Fruit fly (Drosophila melanogaster) whole organism, embryonic: ENCODE data around the gene CG42329.

Source experiments
- B-H1 ChIP-seq: fragments of 200-800 bp; sonication (Bioruptor generic); IDR thresholded peaks from 3 replicates; pipeline ENCODE4 v1.3.6; 2022; ENCODE audit warnings: missing biosample characterization, missing genetic modification characterization
- CG10209 ChIP-seq: fragments of 200-800 bp; sonication (Bioruptor generic); optimal IDR thresholded peaks from 3 replicates; lab custom pipeline; 2017; ENCODE audit warnings: missing biosample characterization, mild to moderate bottlenecking, missing genetic modification characterization, missing genetic modification reagents
- CG10654 ChIP-seq: fragments of 200-800 bp; sonication (Bioruptor generic); optimal IDR thresholded peaks from 2 replicates; lab custom pipeline; 2016; ENCODE audit warnings: missing biosample characterization, missing genetic modification characterization
- CG11093 ChIP-seq: fragments of 200-800 bp; sonication (Bioruptor generic); IDR thresholded peaks from 3 replicates; pipeline ENCODE4 v1.3.6; 2022; ENCODE audit warnings: missing biosample characterization, missing genetic modification characterization
- CG11398 ChIP-seq: fragments of 200-800 bp; sonication (Bioruptor generic); optimal IDR thresholded peaks from 2 replicates; lab custom pipeline; 2016; ENCODE audit warnings: missing biosample characterization, missing genetic modification characterization
- CG11695 ChIP-seq: fragments of 200-800 bp; sonication (Bioruptor generic); IDR thresholded peaks from 3 replicates; pipeline ENCODE4 v1.3.6; 2022; ENCODE audit warnings: missing biosample characterization, missing genetic modification characterization
- CG12155 ChIP-seq: fragments of 200-800 bp; sonication (Bioruptor generic); optimal IDR thresholded peaks from 3 replicates; lab custom pipeline; 2016; ENCODE audit warnings: missing biosample characterization, missing genetic modification characterization
- CG15011 ChIP-seq: fragments of 200-800 bp; sonication (Bioruptor generic); optimal IDR thresholded peaks from 3 replicates; lab custom pipeline; 2018; ENCODE audit warnings: missing biosample characterization, mild to moderate bottlenecking, missing genetic modification characterization
- CG15073 ChIP-seq: fragments of 200-800 bp; sonication (Bioruptor generic); optimal IDR thresholded peaks from 2 replicates; lab custom pipeline; 2016; ENCODE audit warnings: missing biosample characterization, missing genetic modification characterization
- CG1647 ChIP-seq: fragments of 200-800 bp; sonication (Bioruptor generic); optimal IDR thresholded peaks from 3 replicates; lab custom pipeline; 2016; ENCODE audit warnings: missing biosample characterization, missing genetic modification characterization
- CG17186 ChIP-seq: fragments of 200-800 bp; sonication (Bioruptor generic); optimal IDR thresholded peaks from 3 replicates; lab custom pipeline; 2017; ENCODE audit warnings: missing biosample characterization, missing genetic modification reagents, missing genetic modification characterization
- CG17328 ChIP-seq: fragments of 200-800 bp; sonication (Bioruptor generic); IDR thresholded peaks from 2 replicates; pipeline ENCODE4 v1.3.6; 2022; ENCODE audit warnings: missing biosample characterization, missing genetic modification characterization
- CG18262 ChIP-seq: fragments of 200-800 bp; optimal IDR thresholded peaks from 3 replicates; lab custom pipeline; 2019; ENCODE audit warnings: missing biosample characterization, mild to moderate bottlenecking, missing genetic modification characterization, moderate library complexity
- CG34224 ChIP-seq: fragments of 200-800 bp; sonication (Bioruptor generic); IDR thresholded peaks from 3 replicates; pipeline ENCODE4 v1.3.6; 2022; ENCODE audit warnings: missing biosample characterization, missing genetic modification characterization; ENCODE audit not compliant: partially characterized antibody
- CG3726 ChIP-seq: fragments of 200-800 bp; sonication (Bioruptor generic); IDR thresholded peaks from 3 replicates; pipeline ENCODE4, ENCODE4 v1.3.6; 2022; ENCODE audit warnings: missing biosample characterization, missing genetic modification characterization
- CG4328 ChIP-seq: fragments of 200-800 bp; sonication (Bioruptor generic); optimal IDR thresholded peaks from 3 replicates; lab custom pipeline; 2017; ENCODE audit warnings: missing biosample characterization, missing genetic modification reagents, missing genetic modification characterization
- CG4404 ChIP-seq: fragments of 200-800 bp; sonication (Bioruptor generic); IDR thresholded peaks from 2 replicates; pipeline ENCODE4 v1.3.6; 2022; ENCODE audit warnings: missing biosample characterization, missing genetic modification characterization
- CG4617 ChIP-seq: fragments of 200-800 bp; sonication (Bioruptor generic); optimal IDR thresholded peaks from 3 replicates; lab custom pipeline; 2016; ENCODE audit warnings: missing biosample characterization, missing genetic modification characterization, borderline replicate concordance
- CG7786 ChIP-seq: fragments of 200-800 bp; sonication (Bioruptor generic); optimal IDR thresholded peaks from 2 replicates; lab custom pipeline; 2016; ENCODE audit warnings: missing biosample characterization, missing genetic modification characterization
- CG9817 ChIP-seq: fragments of 200-800 bp; sonication (Bioruptor generic); optimal IDR thresholded peaks from 2 replicates; lab custom pipeline; 2018; ENCODE audit warnings: missing biosample characterization, mild to moderate bottlenecking, missing genetic modification characterization, moderate library complexity
- Chrac-16 ChIP-seq: fragments of 200-800 bp; sonication (Bioruptor generic); optimal IDR thresholded peaks from 3 replicates; lab custom pipeline; 2016; ENCODE audit warnings: missing biosample characterization, missing genetic modification characterization
- D19B ChIP-seq: fragments of 200-800 bp; sonication (Bioruptor generic); optimal IDR thresholded peaks from 2 replicates; lab custom pipeline; 2017; ENCODE audit warnings: missing biosample characterization, mild to moderate bottlenecking, missing genetic modification characterization
- Dbx ChIP-seq: fragments of 200-800 bp; sonication (Bioruptor generic); IDR thresholded peaks from 3 replicates; pipeline ENCODE4 v1.3.6; 2022; ENCODE audit warnings: missing biosample characterization, missing genetic modification characterization
- Dip2 ChIP-seq: fragments of 200-800 bp; sonication (Bioruptor generic); IDR thresholded peaks from 2 replicates; pipeline ENCODE4 v1.3.6; 2022; ENCODE audit warnings: missing biosample characterization, missing genetic modification characterization
- Dip3 ChIP-seq: fragments of 200-800 bp; sonication (Bioruptor generic); optimal IDR thresholded peaks from 3 replicates; lab custom pipeline; 2016; ENCODE audit warnings: missing biosample characterization, missing genetic modification characterization
- Fer3 ChIP-seq: fragments of 200-800 bp; sonication (Bioruptor generic); optimal IDR thresholded peaks from 2 replicates; lab custom pipeline; 2018; ENCODE audit warnings: missing biosample characterization, mild to moderate bottlenecking, missing genetic modification characterization, moderate library complexity
- H2.0 ChIP-seq: fragments of 200-800 bp; sonication (Bioruptor generic); IDR thresholded peaks from 2 replicates; pipeline ENCODE4 v1.3.6; 2022; ENCODE audit warnings: missing biosample characterization, missing genetic modification characterization
- Hr78 ChIP-seq, 2 experiments: fragments of 200-800 bp in 1 of 2; fragments of >200 bp in 1 of 2; sonication (Bioruptor generic) in 1 of 2; optimal IDR thresholded peaks; 2 replicates each; lab custom pipeline; 2017 to 2019; ENCODE audit warnings: missing biosample characterization in 2 of 2, missing genetic modification characterization in 2 of 2, mild to moderate bottlenecking in 1 of 2, moderate library complexity in 1 of 2
- Max ChIP-seq: fragments of 200-800 bp; sonication (Bioruptor generic); optimal IDR thresholded peaks from 2 replicates; lab custom pipeline; 2016; ENCODE audit warnings: missing biosample characterization, mild to moderate bottlenecking, missing genetic modification characterization
- Nf-YB ChIP-seq: fragments of 200-800 bp; sonication (Bioruptor generic); optimal IDR thresholded peaks from 3 replicates; lab custom pipeline; 2019; ENCODE audit warnings: missing biosample characterization, mild to moderate bottlenecking, missing genetic modification characterization, moderate library complexity
- Nf-YC ChIP-seq: fragments of 200-800 bp; optimal IDR thresholded peaks from 3 replicates; lab custom pipeline; 2019; ENCODE audit warnings: missing biosample characterization, mild to moderate bottlenecking, missing genetic modification characterization, moderate library complexity
- Rx ChIP-seq: fragments of 200-800 bp; sonication (Bioruptor generic); IDR thresholded peaks from 2 replicates; pipeline ENCODE4 v1.3.6; 2022; ENCODE audit warnings: missing biosample characterization, missing genetic modification characterization
- Stat92E ChIP-seq, 3 experiments: fragments of >200 bp in 2 of 3; fragments of 200-800 bp in 1 of 3; sonication (Bioruptor generic) in 1 of 3; optimal IDR thresholded peaks; 2 replicates each; lab custom pipeline; 2017 to 2019; ENCODE audit warnings: missing biosample characterization in 3 of 3, missing genetic modification characterization in 3 of 3, mild to moderate bottlenecking in 1 of 3, moderate library complexity in 1 of 3
- TFAM ChIP-seq: fragments of 200-800 bp; sonication (Bioruptor generic); optimal IDR thresholded peaks from 2 replicates; lab custom pipeline; 2017; ENCODE audit warnings: missing biosample characterization, missing genetic modification characterization, inconsistent platforms
- ara ChIP-seq: fragments of 200-800 bp; sonication (Bioruptor generic); IDR thresholded peaks from 2 replicates; pipeline ENCODE4 v1.3.6; 2022; ENCODE audit warnings: missing biosample characterization, missing genetic modification characterization
- caup ChIP-seq: fragments of 200-800 bp; sonication (Bioruptor generic); optimal IDR thresholded peaks from 3 replicates; lab custom pipeline; 2017; ENCODE audit warnings: missing biosample characterization, mild to moderate bottlenecking, missing genetic modification characterization, moderate library complexity; ENCODE audit not compliant: severe bottlenecking
- corto ChIP-seq: fragments of 200-800 bp; sonication (Bioruptor generic); optimal IDR thresholded peaks from 2 replicates; lab custom pipeline; 2016; ENCODE audit warnings: missing biosample characterization, mild to moderate bottlenecking, missing genetic modification characterization, moderate library complexity
- emc ChIP-seq: fragments of 200-800 bp; sonication (Bioruptor generic); optimal IDR thresholded peaks from 2 replicates; lab custom pipeline; 2016; ENCODE audit warnings: missing biosample characterization, missing genetic modification characterization
- ewg ChIP-seq: fragments of 200-800 bp; sonication (Bioruptor generic); optimal IDR thresholded peaks from 3 replicates; lab custom pipeline; 2017; ENCODE audit warnings: mild to moderate bottlenecking, missing biosample characterization, missing genetic modification reagents, missing genetic modification characterization
- fd3F ChIP-seq: fragments of 200-800 bp; sonication (Bioruptor generic); optimal IDR thresholded peaks from 2 replicates; lab custom pipeline; 2018; ENCODE audit warnings: missing biosample characterization, mild to moderate bottlenecking, missing genetic modification characterization, moderate library complexity
- hth ChIP-seq: fragments of >200 bp; optimal IDR thresholded peaks from 2 replicates; lab custom pipeline; 2017; ENCODE audit warnings: inconsistent platforms
- jumu ChIP-seq: fragments of 200-800 bp; sonication (Bioruptor generic); optimal IDR thresholded peaks from 3 replicates; lab custom pipeline; 2016; ENCODE audit warnings: missing biosample characterization, missing genetic modification characterization
- odd ChIP-seq: fragments of 200-800 bp; sonication (Bioruptor generic); optimal IDR thresholded peaks from 2 replicates; lab custom pipeline; 2017; ENCODE audit warnings: missing biosample characterization, mild to moderate bottlenecking, missing genetic modification characterization
- psq ChIP-seq: fragments of 200-800 bp; sonication (Bioruptor generic); optimal IDR thresholded peaks from 2 replicates; lab custom pipeline; 2017; ENCODE audit warnings: missing biosample characterization, missing genetic modification characterization
- pum ChIP-seq: fragments of 200-800 bp; sonication (Bioruptor generic); optimal IDR thresholded peaks from 2 replicates; lab custom pipeline; 2016; ENCODE audit warnings: missing biosample characterization, missing genetic modification characterization
- ranshi ChIP-seq: fragments of 200-800 bp; sonication (Bioruptor generic); IDR thresholded peaks from 2 replicates; pipeline ENCODE4 v1.3.6; 2022; ENCODE audit warnings: missing biosample characterization, missing genetic modification characterization
- sisA ChIP-seq: fragments of 200-800 bp; sonication (Bioruptor generic); IDR thresholded peaks from 2 replicates; pipeline ENCODE4 v1.3.6; 2022; ENCODE audit warnings: missing biosample characterization, missing genetic modification characterization
- sr ChIP-seq: fragments of 200-800 bp; sonication (Bioruptor generic); IDR thresholded peaks from 3 replicates; pipeline ENCODE4 v1.3.6; 2022; ENCODE audit warnings: missing biosample characterization, missing genetic modification characterization
- trh ChIP-seq: fragments of 200-800 bp; sonication (Bioruptor generic); optimal IDR thresholded peaks from 2 replicates; lab custom pipeline; 2016; ENCODE audit warnings: missing biosample characterization, missing genetic modification characterization
- unc-4 ChIP-seq: fragments of 200-800 bp; sonication (Bioruptor generic); IDR thresholded peaks from 2 replicates; pipeline ENCODE4 v1.3.6; 2022; ENCODE audit warnings: missing biosample characterization, missing genetic modification characterization; ENCODE audit not compliant: partially characterized antibody

Gene CG42329

DNA sequence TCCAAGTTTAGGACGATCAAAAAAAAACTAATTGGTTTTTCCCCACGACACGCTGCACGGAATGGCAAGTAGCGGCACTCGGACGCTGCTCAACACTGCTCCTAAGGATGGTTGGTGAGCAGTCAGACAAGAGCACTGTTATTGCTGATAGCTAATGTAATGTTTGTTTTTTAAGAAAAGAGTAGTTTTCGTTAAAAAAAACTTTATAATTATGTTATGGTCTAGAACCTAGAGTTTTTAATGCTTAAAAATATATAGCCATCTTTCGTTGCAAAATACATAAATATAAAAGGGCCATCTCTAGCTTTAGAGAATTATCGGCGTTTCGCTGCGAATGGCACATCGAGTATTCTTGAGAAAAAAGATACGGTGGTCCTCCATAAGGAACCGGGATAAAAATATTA lies 46.4 kb upstream of the CG42329 start, which contains the start of the genes Charon and CG4887 (continued):
- peak; percentile 67 for TF ChIP-seq CG11398 (GFP tag; lab: Kevin White, UChicago)
- peak; percentile 90 for TF ChIP-seq pum (GFP tag; lab: Kevin White, UChicago)
- TF ChIP-seq CG15073 (GFP tag; lab: Kevin White, UChicago), result no peak
- TF ChIP-seq CG10654 (GFP tag; lab: Kevin White, UChicago), result peak; percentile 85
- TF ChIP-seq B-H1, result peak; percentile 35; the same call in 1 of the 3 replicates
- no peak; the same call in 1 of the 3 replicates for TF ChIP-seq CG3726
- no peak for TF ChIP-seq sr (GFP tag; lab: Robert Waterston, UW)
- TF ChIP-seq CG7786, result peak; percentile 88
- peak; percentile 24 for TF ChIP-seq CG17186
- TF ChIP-seq caup (GFP tag; lab: Kevin White, UChicago), result peak; percentile 73
- TF ChIP-seq trh (GFP tag; lab: Kevin White, UChicago), result peak; percentile 73
- peak; percentile 75 for TF ChIP-seq CG10209 (GFP tag; lab: Kevin White, UChicago)
- TF ChIP-seq unc-4 (GFP tag; lab: Robert Waterston, UW), result peak; percentile 79
- no peak for TF ChIP-seq Nf-YB (GFP tag; lab: Kevin White, UChicago)
- TF ChIP-seq Stat92E (GFP tag; optimal IDR thresholded peaks at IDR 0.05; lab: Kevin White, UChicago), result peak in 1 of 3 experiments; percentile 15
- peak; percentile 17 for TF ChIP-seq emc
- TF ChIP-seq CG34224 (GFP tag; lab: Robert Waterston, UW), result peak; percentile 48; the same call in 2 of the 3 replicates
- peak; percentile 79 for TF ChIP-seq CG4328 (GFP tag; lab: Kevin White, UChicago)
- TF ChIP-seq Dip2 (GFP tag; lab: Robert Waterston, UW), result no peak
- no peak for TF ChIP-seq corto (GFP tag; lab: Kevin White, UChicago)
- TF ChIP-seq Rx, result peak; percentile 61
- peak; percentile 23 for TF ChIP-seq psq (GFP tag; lab: Kevin White, UChicago)
- TF ChIP-seq CG4617, result peak; percentile 93
- peak; percentile 56 for TF ChIP-seq H2.0
- peak; percentile 89 for TF ChIP-seq Chrac-16 (GFP tag; lab: Kevin White, UChicago)
- TF ChIP-seq TFAM (GFP tag; lab: Kevin White, UChicago), result peak; percentile 8
- peak; percentile 70; the same call in 2 of the 3 replicates for TF ChIP-seq CG11093 (GFP tag; lab: Robert Waterston, UW)
- peak; percentile 41; the same call in 1 of the 3 replicates for TF ChIP-seq CG11695 (GFP tag; lab: Robert Waterston, UW)
- TF ChIP-seq CG9817, result peak; percentile 89
- TF ChIP-seq Hr78 (GFP tag; optimal IDR thresholded peaks at IDR 0.05; lab: Kevin White, UChicago), result no peak
- TF ChIP-seq Dip3 (GFP tag; lab: Kevin White, UChicago), result peak; percentile 91
- peak; percentile 82 for TF ChIP-seq CG4404 (GFP tag; lab: Robert Waterston, UW)
- TF ChIP-seq Max (GFP tag; lab: Kevin White, UChicago), result peak; percentile 88
- TF ChIP-seq Fer3, result peak; percentile 82
- TF ChIP-seq hth (lab: Kevin White, UChicago), result no peak
- no peak for TF ChIP-seq CG15011 (GFP tag; lab: Kevin White, UChicago)
- no peak for TF ChIP-seq CG18262 (tag; lab: Kevin White, UChicago)
- peak; percentile 76 for TF ChIP-seq CG1647 (GFP tag; lab: Kevin White, UChicago)
- no peak for TF ChIP-seq Nf-YC
- TF ChIP-seq CG17328 (GFP tag; lab: Robert Waterston, UW), result peak; percentile 70
- TF ChIP-seq CG12155 (GFP tag; lab: Kevin White, UChicago), result peak; percentile 86
- TF ChIP-seq odd, result no peak
- TF ChIP-seq D19B (GFP tag; lab: Kevin White, UChicago), result no peak
- peak; percentile 80; the same call in 1 of the 2 replicates for TF ChIP-seq ranshi (GFP tag; lab: Robert Waterston, UW)
- peak; percentile 75; the same call in 1 of the 2 replicates for TF ChIP-seq ara (GFP tag; lab: Robert Waterston, UW)
- TF ChIP-seq jumu (GFP tag; lab: Kevin White, UChicago), result peak; percentile 89
- peak; percentile 76 for TF ChIP-seq fd3F (GFP tag; lab: Kevin White, UChicago)
- peak; percentile 61 for TF ChIP-seq ewg (GFP tag; lab: Kevin White, UChicago)
- TF ChIP-seq sisA (GFP tag; lab: Robert Waterston, UW), result peak; percentile 87
- TF ChIP-seq Dbx (GFP tag; lab: Robert Waterston, UW), result peak; percentile 89
